Worm (Caenorhabditis elegans) whole organism, L2 larva: ENCODE results near the gene ehbp-1.

ENCODE experiments used
- C34F6.9 ChIP-seq: fragments of 150-350 bp; optimal IDR thresholded peaks from 2 replicates; lab custom pipeline; 2014; ENCODE audit warnings: missing biosample characterization, missing genetic modification characterization
- F13H6.1 ChIP-seq: sonication (generic microtip); optimal IDR thresholded peaks from 2 replicates; lab custom pipeline; 2016; ENCODE audit warnings: missing genetic modification characterization, missing compliant biosample characterization
- R02D3.7 ChIP-seq: fragments of 150-350 bp; optimal IDR thresholded peaks from 2 replicates; lab custom pipeline; 2014; ENCODE audit warnings: missing biosample characterization, missing genetic modification characterization
- Y55F3AM.14 ChIP-seq: fragments of 200-800 bp; sonication (Bioruptor generic); optimal IDR thresholded peaks from 2 replicates; lab custom pipeline; 2018; ENCODE audit warnings: mild to moderate bottlenecking, missing genetic modification characterization, missing compliant biosample characterization
- ZK546.5 ChIP-seq: sonication (generic microtip); optimal IDR thresholded peaks from 2 replicates; lab custom pipeline; 2017; ENCODE audit warnings: missing biosample characterization, missing genetic modification characterization
- alr-1 ChIP-seq: fragments of 150-350 bp; optimal IDR thresholded peaks from 2 replicates; lab custom pipeline; 2014; ENCODE audit warnings: missing biosample characterization, missing genetic modification characterization
- aly-2 ChIP-seq: fragments of 150-350 bp; optimal IDR thresholded peaks from 2 replicates; lab custom pipeline; 2014; ENCODE audit warnings: missing biosample characterization, missing genetic modification characterization
- ama-1 ChIP-seq: fragments of 150-350 bp; optimal IDR thresholded peaks from 2 replicates; lab custom pipeline; 2018; ENCODE audit warnings: inconsistent platforms
- blmp-1 ChIP-seq: sonication (generic microtip); optimal IDR thresholded peaks from 2 replicates; lab custom pipeline; 2017; ENCODE audit warnings: missing genetic modification characterization, mild to moderate bottlenecking, missing compliant biosample characterization, antibody characterized with exemption, moderate library complexity; ENCODE audit not compliant: insufficient read depth
- ceh-16 ChIP-seq: fragments of 150-350 bp; optimal IDR thresholded peaks from 2 replicates; lab custom pipeline; 2014; ENCODE audit warnings: missing biosample characterization, missing genetic modification characterization
- ceh-82 ChIP-seq: fragments of 150-350 bp; optimal IDR thresholded peaks from 2 replicates; lab custom pipeline; 2014; ENCODE audit warnings: missing biosample characterization, missing genetic modification characterization
- crh-2 ChIP-seq: sonication (generic microtip); optimal IDR thresholded peaks from 2 replicates; lab custom pipeline; 2017; ENCODE audit warnings: missing biosample characterization, missing genetic modification characterization
- dmd-4 ChIP-seq: sonication (generic microtip); optimal IDR thresholded peaks from 2 replicates; lab custom pipeline; 2017; ENCODE audit warnings: missing biosample characterization, missing genetic modification characterization
- egl-27 ChIP-seq: sonication (generic microtip); optimal IDR thresholded peaks from 3 replicates; lab custom pipeline; 2017; ENCODE audit warnings: missing biosample characterization, missing genetic modification reagents, missing genetic modification characterization
- elt-1 ChIP-seq: fragments of 150-350 bp; optimal IDR thresholded peaks from 2 replicates; lab custom pipeline; 2014; ENCODE audit warnings: missing biosample characterization, missing genetic modification characterization
- elt-3 ChIP-seq: sonication (generic microtip); optimal IDR thresholded peaks from 2 replicates; lab custom pipeline; 2017; ENCODE audit warnings: missing biosample characterization, missing genetic modification characterization
- fos-1 ChIP-seq: fragments of 150-350 bp; optimal IDR thresholded peaks from 2 replicates; lab custom pipeline; 2014; ENCODE audit warnings: missing biosample characterization, missing genetic modification characterization
- gmeb-1 ChIP-seq: fragments of 150-350 bp; optimal IDR thresholded peaks from 2 replicates; lab custom pipeline; 2014; ENCODE audit warnings: missing biosample characterization, missing genetic modification characterization
- lin-11 ChIP-seq: fragments of 150-350 bp; sonication (generic microtip); optimal IDR thresholded peaks from 2 replicates; lab custom pipeline; 2014; ENCODE audit warnings: missing biosample characterization, missing genetic modification characterization, inconsistent platforms, mixed read lengths
- lin-13 ChIP-seq: fragments of 150-350 bp; optimal IDR thresholded peaks from 2 replicates; lab custom pipeline; 2014; ENCODE audit warnings: missing biosample characterization, missing genetic modification reagents, missing genetic modification characterization
- lin-39 ChIP-seq: fragments of 150-350 bp; optimal IDR thresholded peaks from 2 replicates; lab custom pipeline; 2014; ENCODE audit warnings: missing biosample characterization, missing genetic modification reagents, missing genetic modification characterization
- lsy-2 ChIP-seq, 2 experiments: fragments of 150-350 bp in 1 of 2; sonication (generic microtip) in 1 of 2; optimal IDR thresholded peaks; 2 replicates each; lab custom pipeline; 2014 to 2017; ENCODE audit warnings: missing biosample characterization in 2 of 2, missing genetic modification characterization in 2 of 2
- mab-5 ChIP-seq: fragments of 150-350 bp; optimal IDR thresholded peaks from 2 replicates; lab custom pipeline; 2014; ENCODE audit warnings: missing biosample characterization, missing genetic modification characterization
- mbf-1 ChIP-seq: sonication (generic microtip); optimal IDR thresholded peaks from 2 replicates; lab custom pipeline; 2017; ENCODE audit warnings: missing biosample characterization, missing genetic modification characterization
- mdl-1 ChIP-seq, 2 experiments: fragments of 150-350 bp in 1 of 2; sonication (generic microtip) in 1 of 2; optimal IDR thresholded peaks; 2 replicates each; lab custom pipeline; 2017; ENCODE audit warnings: missing biosample characterization in 2 of 2, missing genetic modification characterization in 2 of 2
- nhr-10 ChIP-seq: sonication (generic microtip); optimal IDR thresholded peaks from 2 replicates; lab custom pipeline; 2017; ENCODE audit warnings: missing biosample characterization, missing genetic modification characterization
- nhr-11 ChIP-seq: fragments of 150-350 bp; optimal IDR thresholded peaks from 2 replicates; lab custom pipeline; 2014; ENCODE audit warnings: missing biosample characterization, missing genetic modification characterization
- nhr-12 ChIP-seq: fragments of 150-350 bp; optimal IDR thresholded peaks from 2 replicates; lab custom pipeline; 2014; ENCODE audit warnings: missing biosample characterization, missing genetic modification characterization
- nhr-129 ChIP-seq: fragments of 150-350 bp; optimal IDR thresholded peaks from 2 replicates; lab custom pipeline; 2014; ENCODE audit warnings: missing biosample characterization, missing genetic modification characterization
- nhr-21 ChIP-seq: fragments of 150-350 bp; optimal IDR thresholded peaks from 2 replicates; lab custom pipeline; 2014; ENCODE audit warnings: missing biosample characterization, missing genetic modification characterization
- nhr-23 ChIP-seq: fragments of 150-350 bp; optimal IDR thresholded peaks from 2 replicates; lab custom pipeline; 2014; ENCODE audit warnings: missing biosample characterization, missing genetic modification reagents, missing genetic modification characterization
- nhr-237 ChIP-seq: fragments of 150-350 bp; optimal IDR thresholded peaks from 2 replicates; lab custom pipeline; 2014; ENCODE audit warnings: missing biosample characterization, missing genetic modification characterization
- nhr-25 ChIP-seq: fragments of 150-350 bp; sonication (generic microtip); optimal IDR thresholded peaks from 3 replicates; lab custom pipeline; 2014; ENCODE audit warnings: missing biosample characterization, missing genetic modification characterization
- nhr-6 ChIP-seq: fragments of 150-350 bp; optimal IDR thresholded peaks from 2 replicates; lab custom pipeline; 2014; ENCODE audit warnings: missing biosample characterization, missing genetic modification characterization
- nhr-77 ChIP-seq: fragments of 150-350 bp; optimal IDR thresholded peaks from 2 replicates; lab custom pipeline; 2014; ENCODE audit warnings: missing biosample characterization, missing genetic modification characterization
- peb-1 ChIP-seq: fragments of 150-350 bp; optimal IDR thresholded peaks from 2 replicates; lab custom pipeline; 2014; ENCODE audit warnings: missing biosample characterization, missing genetic modification characterization
- sem-4 ChIP-seq: fragments of 150-350 bp; optimal IDR thresholded peaks from 2 replicates; lab custom pipeline; 2014; ENCODE audit warnings: missing biosample characterization, missing genetic modification reagents, missing genetic modification characterization
- skn-1 ChIP-seq: sonication (generic microtip); optimal IDR thresholded peaks from 2 replicates; lab custom pipeline; 2017; ENCODE audit warnings: missing biosample characterization, missing genetic modification characterization
- sma-3 ChIP-seq: sonication (generic microtip); optimal IDR thresholded peaks from 2 replicates; lab custom pipeline; 2016; ENCODE audit warnings: missing genetic modification reagents, missing genetic modification characterization, missing compliant biosample characterization
- sma-9 ChIP-seq, 2 experiments: fragments of 150-350 bp in 1 of 2; sonication (generic microtip) in 1 of 2; optimal IDR thresholded peaks; 2 replicates each; lab custom pipeline; 2014 to 2016; ENCODE audit warnings: missing genetic modification characterization in 2 of 2, mild to moderate bottlenecking in 1 of 2, missing biosample characterization in 1 of 2, missing compliant biosample characterization in 1 of 2, missing genetic modification reagents in 1 of 2, moderate library complexity in 1 of 2
- snpc-4 ChIP-seq: fragments of 150-350 bp; optimal IDR thresholded peaks from 2 replicates; lab custom pipeline; 2014; ENCODE audit warnings: missing biosample characterization, missing genetic modification characterization
- unc-39 ChIP-seq: fragments of 150-350 bp; optimal IDR thresholded peaks from 2 replicates; lab custom pipeline; 2014; ENCODE audit warnings: missing biosample characterization, missing genetic modification characterization
- unc-55 ChIP-seq: fragments of 150-350 bp; sonication (generic microtip); optimal IDR thresholded peaks from 3 replicates; lab custom pipeline; 2014; ENCODE audit warnings: missing biosample characterization, missing genetic modification reagents, missing genetic modification characterization
- unc-62 ChIP-seq: fragments of 150-350 bp; optimal IDR thresholded peaks from 2 replicates; lab custom pipeline; 2014; ENCODE audit warnings: missing biosample characterization, missing genetic modification reagents, missing genetic modification characterization
- zag-1 ChIP-seq: fragments of 150-350 bp; optimal IDR thresholded peaks from 2 replicates; lab custom pipeline; 2014; ENCODE audit warnings: missing biosample characterization, missing genetic modification characterization
- ztf-1 ChIP-seq: fragments of 200-800 bp; sonication (Bioruptor generic); conservative IDR thresholded peaks from 2 replicates; pipeline ENCODE4 v1.3.6; 2022; ENCODE audit warnings: missing genetic modification characterization, missing compliant biosample characterization
- ztf-11 ChIP-seq: sonication (generic microtip); optimal IDR thresholded peaks from 2 replicates; lab custom pipeline; 2017; ENCODE audit warnings: missing biosample characterization, missing genetic modification characterization
- ztf-4 ChIP-seq: fragments of 150-350 bp; optimal IDR thresholded peaks from 2 replicates; lab custom pipeline; 2014; ENCODE audit warnings: missing biosample characterization, missing genetic modification characterization

Gene ehbp-1

DNA sequence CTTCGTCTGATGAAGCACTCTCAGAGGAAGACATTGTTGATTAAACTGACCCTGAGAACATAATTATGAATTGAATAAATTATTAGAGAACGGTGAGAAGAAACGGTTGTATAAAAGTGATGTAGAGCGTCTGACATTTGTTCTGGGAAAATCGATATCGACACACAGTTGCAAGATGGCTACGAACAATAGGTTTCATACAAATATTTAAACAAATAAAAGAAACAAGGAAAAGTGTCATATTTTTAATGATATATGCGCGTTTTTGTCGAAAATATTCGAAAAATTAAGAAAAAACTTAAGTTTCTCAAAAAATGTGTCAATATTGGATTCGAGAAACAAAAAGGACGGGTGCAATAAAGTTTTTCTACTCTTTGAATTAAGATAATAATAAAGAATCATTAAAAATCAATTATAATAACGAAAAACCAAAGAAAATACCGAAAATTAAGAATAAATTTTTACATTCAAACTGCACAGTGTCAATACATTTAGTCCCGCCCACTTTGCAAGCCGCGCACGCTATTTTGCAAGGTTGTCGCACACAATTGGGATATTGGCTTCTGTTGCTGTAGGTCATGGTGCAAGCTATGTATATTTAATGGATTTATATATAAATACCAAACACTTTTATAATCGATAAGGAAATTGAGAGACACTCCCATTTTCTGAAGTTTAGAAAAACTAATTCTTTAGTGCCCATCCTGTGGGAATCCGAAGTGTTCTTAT, 32.3 kb downstream of the ehbp-1 start, which contains the start of gene rtfo-1:
Gene rtfo-1 (minus strand): TSS at position 51 of the 729 bp plus-strand sequence.
- TF ChIP-seq nhr-237 (tag; lab: Kevin White, UChicago) (no peak), F13H6.1 (tag; lab: Kevin White, UChicago) (peak; percentile 53), sma-9 (GFP tag; optimal IDR thresholded peaks at IDR 0.05; lab: Kevin White, UChicago) (peak; percentile 30), sma-9 (tag; optimal IDR thresholded peaks at IDR 0.05; lab: Kevin White, UChicago) (no peak), unc-39 (no peak), R02D3.7 (tag; lab: Kevin White, UChicago) (no peak), sem-4 (tag; lab: Kevin White, UChicago) (no peak), Y55F3AM.14 (GFP tag; lab: Kevin White, UChicago) (no peak), crh-2 (tag; lab: Kevin White, UChicago) (no peak), mbf-1 (tag; lab: Kevin White, UChicago) (no peak), unc-55 (GFP tag; lab: Kevin White, UChicago) (no peak), ztf-4 (tag; lab: Kevin White, UChicago) (peak; percentile 7), snpc-4 (tag; lab: Kevin White, UChicago) (no peak), dmd-4 (tag; lab: Kevin White, UChicago) (no peak), zag-1 (tag; lab: Kevin White, UChicago) (no peak), elt-1 (tag; lab: Kevin White, UChicago) (no peak), nhr-11 (tag; lab: Kevin White, UChicago) (no peak), nhr-6 (tag; lab: Kevin White, UChicago) (no peak), skn-1 (tag; lab: Kevin White, UChicago) (no peak), ceh-16 (tag; lab: Kevin White, UChicago) (no peak), nhr-25 (tag; lab: Kevin White, UChicago) (no peak), egl-27 (tag; lab: Kevin White, UChicago) (no peak), lin-11 (peak; percentile 64), blmp-1 (tag; lab: Kevin White, UChicago) (no peak), ama-1 (lab: Kevin White, UChicago) (no peak), sma-3 (GFP tag; lab: Kevin White, UChicago) (peak; percentile 41), ztf-11 (tag; lab: Kevin White, UChicago) (no peak), lsy-2 (tag; optimal IDR thresholded peaks at IDR 0.05; lab: Kevin White, UChicago) (no peak), unc-62 (no peak), nhr-23 (tag; lab: Kevin White, UChicago) (no peak), alr-1 (tag; lab: Kevin White, UChicago) (no peak), fos-1 (peak; percentile 9), mab-5 (peak; percentile 16), nhr-129 (tag; lab: Kevin White, UChicago) (peak; percentile 50), nhr-77 (tag; lab: Kevin White, UChicago) (no peak), ZK546.5 (tag; lab: Kevin White, UChicago) (no peak), nhr-10 (tag; lab: Kevin White, UChicago) (no peak), aly-2 (tag; lab: Kevin White, UChicago) (no peak), nhr-21 (tag; lab: Kevin White, UChicago) (no peak), ceh-82 (no peak), nhr-12 (tag; lab: Kevin White, UChicago) (no peak), peb-1 (tag; lab: Kevin White, UChicago) (no peak), lin-13 (peak; percentile 40), C34F6.9 (tag; lab: Kevin White, UChicago) (peak; percentile 45), mdl-1 (tag; optimal IDR thresholded peaks at IDR 0.05; lab: Kevin White, UChicago) (no peak), lin-39 (tag; lab: Kevin White, UChicago) (no peak), elt-3 (tag; lab: Kevin White, UChicago) (no peak), gmeb-1 (peak; percentile 60), ztf-1 (no peak)
